Fruit fly (Drosophila melanogaster) whole organism, prepupa: ENCODE data around the gene CG9130.
"Not testable (repeated sequence)": the region's sequence is repeated elsewhere in the genome, so short reads cannot be mapped to it uniquely, and the experiment has no call there.

ENCODE experiments used
- Blimp-1 ChIP-seq: fragments of 200-800 bp; sonication (Bioruptor generic); optimal IDR thresholded peaks from 3 replicates; lab custom pipeline; 2017; ENCODE audit warnings: missing biosample characterization, missing genetic modification characterization, mild to moderate bottlenecking, moderate library complexity, missing genetic modification reagents
- CG10669 ChIP-seq: fragments of 200-800 bp; sonication (Bioruptor generic); optimal IDR thresholded peaks from 3 replicates; lab custom pipeline; 2018; ENCODE audit warnings: missing biosample characterization, mild to moderate bottlenecking, missing genetic modification characterization, moderate library complexity
- CG11762 ChIP-seq: fragments of 200-800 bp; sonication (Bioruptor generic); optimal IDR thresholded peaks from 3 replicates; lab custom pipeline; 2016; ENCODE audit warnings: missing biosample characterization, missing genetic modification characterization; ENCODE audit not compliant: insufficient read depth
- CG15336 ChIP-seq: fragments of 200-800 bp; sonication (Bioruptor generic); IDR thresholded peaks from 2 replicates; pipeline ENCODE4 v1.3.6; 2022; ENCODE audit warnings: missing biosample characterization, missing genetic modification characterization
- CG1621 ChIP-seq: fragments of 200-800 bp; sonication (Bioruptor generic); optimal IDR thresholded peaks from 3 replicates; lab custom pipeline; 2018; ENCODE audit warnings: missing biosample characterization, mild to moderate bottlenecking, missing genetic modification characterization
- CG16779 ChIP-seq: fragments of 200-800 bp; sonication (Bioruptor generic); optimal IDR thresholded peaks from 3 replicates; lab custom pipeline; 2017; ENCODE audit warnings: missing biosample characterization, mild to moderate bottlenecking, missing genetic modification characterization
- CG32006 ChIP-seq: fragments of 200-800 bp; sonication (Bioruptor generic); optimal IDR thresholded peaks from 3 replicates; lab custom pipeline; 2017; ENCODE audit warnings: missing biosample characterization, mild to moderate bottlenecking, missing genetic modification characterization
- CG34406 ChIP-seq: fragments of 200-800 bp; sonication (Bioruptor generic); optimal IDR thresholded peaks from 3 replicates; lab custom pipeline; 2016; ENCODE audit warnings: missing biosample characterization, missing genetic modification characterization
- CG6792 ChIP-seq: fragments of 200-800 bp; sonication (Bioruptor generic); optimal IDR thresholded peaks from 3 replicates; lab custom pipeline; 2016; ENCODE audit warnings: missing biosample characterization, missing genetic modification characterization
- CG8119 ChIP-seq: fragments of 200-800 bp; sonication (Bioruptor generic); IDR thresholded peaks from 3 replicates; pipeline ENCODE4 v1.3.6; 2022; ENCODE audit warnings: missing biosample characterization, missing genetic modification characterization
- Ets96B ChIP-seq: fragments of 200-800 bp; optimal IDR thresholded peaks from 2 replicates; lab custom pipeline; 2019; ENCODE audit warnings: missing biosample characterization, mild to moderate bottlenecking, missing genetic modification characterization, moderate library complexity
- OdsH ChIP-seq: fragments of 200-800 bp; sonication (Bioruptor generic); optimal IDR thresholded peaks from 3 replicates; lab custom pipeline; 2016; ENCODE audit warnings: missing biosample characterization, missing genetic modification characterization
- Smox ChIP-seq: fragments of 200-800 bp; sonication (Bioruptor generic); optimal IDR thresholded peaks from 3 replicates; lab custom pipeline; 2016; ENCODE audit warnings: missing biosample characterization, missing genetic modification characterization
- Sox102F ChIP-seq: fragments of 200-800 bp; sonication (Bioruptor generic); optimal IDR thresholded peaks from 2 replicates; lab custom pipeline; 2016; ENCODE audit warnings: missing biosample characterization, mild to moderate bottlenecking, missing genetic modification characterization
- Sox14 ChIP-seq: fragments of 200-800 bp; sonication (Bioruptor generic); optimal IDR thresholded peaks from 3 replicates; lab custom pipeline; 2016; ENCODE audit warnings: missing biosample characterization, missing genetic modification characterization
- Sox15 ChIP-seq: fragments of 200-800 bp; sonication (Bioruptor generic); optimal IDR thresholded peaks from 3 replicates; lab custom pipeline; 2016; ENCODE audit warnings: missing biosample characterization, missing genetic modification characterization
- cyc ChIP-seq: fragments of 200-800 bp; sonication (Bioruptor generic); optimal IDR thresholded peaks from 3 replicates; lab custom pipeline; 2016; ENCODE audit warnings: missing biosample characterization, missing genetic modification characterization
- dac ChIP-seq: fragments of 200-800 bp; sonication (Bioruptor generic); optimal IDR thresholded peaks from 2 replicates; lab custom pipeline; 2017; ENCODE audit warnings: missing biosample characterization, mild to moderate bottlenecking, missing genetic modification characterization
- dsx ChIP-seq: fragments of 200-800 bp; optimal IDR thresholded peaks from 3 replicates; lab custom pipeline; 2019; ENCODE audit warnings: missing biosample characterization, mild to moderate bottlenecking, missing genetic modification characterization, moderate library complexity; ENCODE audit not compliant: poor library complexity, severe bottlenecking
- fd59A ChIP-seq: fragments of 200-800 bp; sonication (Bioruptor generic); optimal IDR thresholded peaks from 2 replicates; lab custom pipeline; 2017; ENCODE audit warnings: missing biosample characterization, mild to moderate bottlenecking, missing genetic modification characterization, missing genetic modification reagents
- svp ChIP-seq: fragments of 200-800 bp; sonication (Bioruptor generic); peaks from one replicate; lab custom pipeline; 2016; ENCODE audit warnings: missing biosample characterization, missing genetic modification characterization
- vri ChIP-seq: fragments of 200-800 bp; sonication (Bioruptor generic); optimal IDR thresholded peaks from 3 replicates; lab custom pipeline; 2016; ENCODE audit warnings: missing biosample characterization, mild to moderate bottlenecking, missing genetic modification characterization

The CG9130 gene

DNA sequence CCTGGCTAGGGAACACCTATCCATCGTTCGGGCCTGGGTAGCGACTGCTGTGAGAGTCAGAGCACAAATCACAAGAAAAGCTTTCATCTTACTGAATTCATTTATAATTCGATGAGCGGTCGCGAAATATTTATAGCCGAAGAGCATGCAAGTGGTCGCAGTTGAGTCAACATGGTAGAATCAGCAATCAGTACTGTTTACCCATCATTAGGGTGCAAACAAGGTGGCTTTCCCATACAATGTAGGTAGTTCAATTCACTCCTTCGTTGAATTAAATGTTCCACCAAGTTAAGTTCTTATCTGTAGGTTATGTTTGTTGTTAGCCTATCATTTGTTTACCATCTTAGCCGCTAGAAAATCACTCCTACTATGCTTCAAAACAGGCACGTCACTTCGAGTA, 33.2 kb upstream of the CG9130 start, which contains the start of gene LysP:
LysP (minus strand) TSS at position 101 of the 400 bp plus-strand sequence.
- TF ChIP-seq dac (GFP tag; lab: Kevin White, UChicago) (no peak), svp (GFP tag; lab: Kevin White, UChicago) (peak; percentile 32), CG1621 (tag; lab: Kevin White, UChicago) (no peak)
- TF ChIP-seq, all 60 proteins: peak for 1

DNA sequence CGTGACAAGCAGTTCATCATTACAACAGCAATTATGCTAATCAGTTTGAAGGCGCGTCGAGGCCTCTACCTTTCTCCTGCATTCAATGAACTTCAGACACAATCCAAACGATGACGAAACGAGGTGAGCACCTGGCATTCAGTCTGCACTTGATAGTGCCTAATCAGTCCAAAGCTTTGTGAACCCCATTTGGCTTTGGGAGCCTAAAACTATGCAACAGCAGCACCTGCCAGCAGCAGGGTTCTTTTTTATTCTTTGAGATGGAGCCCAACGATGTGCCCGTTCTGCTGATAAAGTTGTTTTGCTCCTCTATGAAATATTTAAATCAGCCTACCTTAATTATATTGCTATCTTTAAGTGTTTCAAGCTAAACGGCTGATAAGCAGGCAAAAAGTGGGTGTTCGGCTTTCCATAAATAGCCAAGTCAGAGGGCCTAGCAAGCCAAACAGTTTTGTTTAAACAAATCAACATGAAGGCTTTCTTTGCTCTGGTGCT, 24.5 kb upstream of the CG9130 start, which contains the start of gene LysS:
LysS (plus strand) TSS at position 445 of the 495 bp plus-strand sequence.
- TF ChIP-seq CG11762, result no peak
- no peak for TF ChIP-seq Sox102F
- no peak for TF ChIP-seq CG16779 (tag; lab: Kevin White, UChicago)
- TF ChIP-seq dsx (GFP tag; lab: Kevin White, UChicago), result no peak
- TF ChIP-seq CG32006 (GFP tag; lab: Kevin White, UChicago), result no peak
- TF ChIP-seq CG1621 (tag; lab: Kevin White, UChicago), result no peak
- TF ChIP-seq vri (GFP tag; lab: Kevin White, UChicago), result no peak

DNA sequence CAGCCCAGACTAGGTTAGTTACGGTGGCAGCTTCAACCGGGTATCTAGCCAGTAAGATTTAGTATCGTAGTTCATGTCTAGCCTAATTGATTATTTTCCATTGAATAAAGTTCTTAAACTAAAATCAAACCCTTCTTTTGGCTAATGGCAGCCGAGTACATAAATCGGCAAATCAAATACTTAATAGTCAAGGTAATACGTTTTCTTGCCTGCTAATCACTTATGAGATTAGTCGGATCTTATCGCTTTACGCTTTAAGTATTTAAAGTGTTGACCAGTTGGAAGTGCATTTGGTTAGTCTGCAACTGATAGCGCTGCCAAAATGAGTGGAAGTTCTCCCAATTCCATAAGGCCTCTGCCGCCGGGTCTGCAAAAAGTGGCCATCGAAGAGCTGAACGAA, 19.2 kb upstream of the CG9130 start, which contains the start of gene CG33965:
CG33965 (plus strand) TSS at position 301 of the 400 bp plus-strand sequence.
- TF ChIP-seq Sox15 (GFP tag; lab: Kevin White, UChicago) (no peak), OdsH (GFP tag; lab: Kevin White, UChicago) (no peak)

DNA sequence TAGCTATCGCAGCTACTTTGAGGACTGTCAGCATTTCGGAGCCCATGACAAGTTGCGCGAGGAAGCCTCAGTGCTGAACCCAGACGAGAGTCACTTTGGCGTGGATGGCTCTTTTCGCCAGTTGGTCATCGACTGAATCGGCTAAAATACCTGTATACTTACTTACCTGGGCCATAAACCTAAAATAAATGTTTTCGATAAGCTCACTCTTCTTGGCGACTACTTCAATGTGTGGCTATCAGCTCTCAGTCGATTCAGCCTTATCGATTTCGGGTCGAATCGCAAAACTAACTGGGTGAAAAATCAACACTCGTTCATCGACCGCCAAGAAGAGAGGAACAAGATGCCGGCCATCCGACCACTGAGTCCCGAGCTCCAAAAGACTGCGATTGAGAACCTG, 18.0 kb upstream of the CG9130 start, which contains the start of gene CG33966:
CG33966 (plus strand) TSS at position 301 of the 400 bp plus-strand sequence.
- TF ChIP-seq CG11762 (no peak), fd59A (GFP tag; lab: Kevin White, UChicago) (no peak), CG1621 (tag; lab: Kevin White, UChicago) (no peak)

DNA sequence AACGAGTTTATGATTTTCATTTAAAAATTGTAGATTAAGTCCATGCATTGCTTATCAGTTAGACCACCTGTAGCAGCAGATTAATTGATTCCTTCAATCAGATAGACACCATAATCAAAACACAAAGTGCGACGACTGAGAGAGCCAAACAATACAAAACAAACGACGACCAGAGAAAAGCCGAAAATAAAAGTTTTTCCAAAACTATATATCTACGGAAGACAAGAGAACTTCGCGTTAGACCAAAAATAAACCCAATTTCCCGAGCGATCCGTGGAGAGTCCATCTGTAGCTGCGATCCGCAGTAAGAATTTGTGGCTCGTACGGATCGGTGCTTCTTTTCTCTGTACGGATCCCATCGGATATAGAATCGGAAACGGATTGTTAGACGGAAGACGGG, 16.4 kb upstream of the CG9130 start, which contains the start of gene galene:
galene (plus strand) TSS at position 301 of the 400 bp plus-strand sequence.
- TF ChIP-seq CG1621 (tag; lab: Kevin White, UChicago) (no peak), Smox (no peak), fd59A (GFP tag; lab: Kevin White, UChicago) (no peak)

DNA sequence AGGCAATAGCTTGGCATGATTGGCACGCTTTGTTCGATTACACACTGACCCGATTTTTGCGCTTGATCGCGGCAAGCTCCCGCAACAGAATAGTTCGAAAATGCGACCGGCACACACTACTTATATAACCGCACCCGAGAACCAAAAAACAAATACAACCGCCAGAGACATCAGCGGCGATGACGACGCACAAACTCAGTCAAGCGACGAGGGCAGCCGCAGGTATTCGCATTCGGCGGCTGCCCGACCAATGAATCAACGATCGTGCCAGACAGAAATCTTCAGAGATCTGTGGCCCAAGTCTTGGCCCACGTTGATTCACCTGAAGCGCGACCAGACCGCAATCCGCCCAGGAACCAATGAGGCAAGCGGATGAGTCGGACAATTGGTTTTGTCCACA, 13.6 kb upstream of the CG9130 start, which contains the start of gene CG9192:
CG9192 (minus strand) TSS at position 101 of the 400 bp plus-strand sequence.
- TF ChIP-seq svp (GFP tag; lab: Kevin White, UChicago), result no peak
- TF ChIP-seq CG34406 (GFP tag; lab: Kevin White, UChicago), result no peak
- TF ChIP-seq CG6792, result no peak
- no peak for TF ChIP-seq Ets96B (tag; lab: Kevin White, UChicago)
- no peak for TF ChIP-seq vri (GFP tag; lab: Kevin White, UChicago)
- TF ChIP-seq cyc (GFP tag; lab: Kevin White, UChicago), result no peak
- no peak for TF ChIP-seq dac (GFP tag; lab: Kevin White, UChicago)

DNA sequence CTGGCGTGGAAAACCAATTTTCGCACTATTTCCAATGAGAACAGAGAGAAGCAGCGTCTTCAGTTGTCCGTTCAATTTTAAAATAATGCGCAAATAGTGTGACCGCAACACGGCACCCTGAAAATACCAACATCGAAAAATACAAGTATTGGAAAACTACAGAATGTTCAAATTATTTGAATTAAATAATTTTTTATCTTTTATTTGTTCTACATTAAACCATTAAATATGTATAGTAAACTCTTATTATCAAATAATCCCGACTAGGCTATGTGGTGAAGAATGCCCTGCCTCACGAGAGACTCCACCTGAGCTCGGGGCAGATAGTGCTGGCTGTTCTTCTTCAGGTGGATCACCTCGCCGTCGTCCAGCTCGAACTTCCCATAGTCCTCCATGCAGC, 6.0 kb upstream of the CG9130 start, which contains the start of gene Klp61F:
Klp61F (minus strand) TSS at position 101 of the 400 bp plus-strand sequence.
- TF ChIP-seq CG10669; CG8119 (GFP tag; lab: Robert Waterston, UW); Sox14 (GFP tag; lab: Kevin White, UChicago): not testable (repeated sequence)

DNA sequence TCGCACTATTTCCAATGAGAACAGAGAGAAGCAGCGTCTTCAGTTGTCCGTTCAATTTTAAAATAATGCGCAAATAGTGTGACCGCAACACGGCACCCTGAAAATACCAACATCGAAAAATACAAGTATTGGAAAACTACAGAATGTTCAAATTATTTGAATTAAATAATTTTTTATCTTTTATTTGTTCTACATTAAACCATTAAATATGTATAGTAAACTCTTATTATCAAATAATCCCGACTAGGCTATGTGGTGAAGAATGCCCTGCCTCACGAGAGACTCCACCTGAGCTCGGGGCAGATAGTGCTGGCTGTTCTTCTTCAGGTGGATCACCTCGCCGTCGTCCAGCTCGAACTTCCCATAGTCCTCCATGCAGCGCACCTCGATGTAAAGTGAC, 5.0 kb upstream of the CG9130 start, which contains the start of gene CG32318:
CG32318 (minus strand) TSS at position 101 of the 400 bp plus-strand sequence.
- not testable (repeated sequence) for TF ChIP-seq CG16779 (tag; lab: Kevin White, UChicago); Blimp-1 (GFP tag; lab: Kevin White, UChicago); CG15336 (GFP tag; lab: Robert Waterston, UW)
